Fruit fly (Drosophila melanogaster) whole organism, embryonic: ENCODE results near the gene Ccdc58.

Experiments
- Atf6 ChIP-seq: fragments of 200-800 bp; sonication (Bioruptor generic); IDR thresholded peaks from 2 replicates; pipeline ENCODE4 v1.3.6; 2022; ENCODE audit warnings: missing biosample characterization, missing genetic modification characterization
- B-H2 ChIP-seq: fragments of 200-800 bp; sonication (Bioruptor generic); optimal IDR thresholded peaks from 2 replicates; lab custom pipeline; 2018; ENCODE audit warnings: missing biosample characterization, mild to moderate bottlenecking, missing genetic modification characterization
- BEAF-32 ChIP-seq: fragments of 200-800 bp; sonication (Bioruptor generic); optimal IDR thresholded peaks from 3 replicates; lab custom pipeline; 2017; ENCODE audit warnings: missing biosample characterization, missing genetic modification characterization, mild to moderate bottlenecking, moderate library complexity, missing genetic modification reagents
- Bgb ChIP-seq: fragments of 200-800 bp; sonication (Bioruptor generic); IDR thresholded peaks from 2 replicates; pipeline ENCODE4 v1.3.6; 2022; ENCODE audit warnings: missing biosample characterization, missing genetic modification characterization; ENCODE audit not compliant: partially characterized antibody
- CG10462 ChIP-seq: fragments of 200-800 bp; sonication (Bioruptor generic); optimal IDR thresholded peaks from 2 replicates; lab custom pipeline; 2016; ENCODE audit warnings: missing biosample characterization, missing genetic modification characterization
- CG11504 ChIP-seq: fragments of 200-800 bp; sonication (Bioruptor generic); optimal IDR thresholded peaks from 3 replicates; lab custom pipeline; 2019; ENCODE audit warnings: missing biosample characterization, mild to moderate bottlenecking, missing genetic modification characterization, moderate library complexity
- CG11696 ChIP-seq: fragments of 200-800 bp; sonication (Bioruptor generic); IDR thresholded peaks from 2 replicates; pipeline ENCODE4 v1.3.6; 2022; ENCODE audit warnings: missing biosample characterization, missing genetic modification characterization
- CG13296 ChIP-seq: fragments of 200-800 bp; sonication (Bioruptor generic); optimal IDR thresholded peaks from 3 replicates; lab custom pipeline; 2018; ENCODE audit warnings: missing biosample characterization, mild to moderate bottlenecking, missing genetic modification characterization
- CG14014 ChIP-seq: fragments of 200-800 bp; sonication (Bioruptor generic); IDR thresholded peaks from 2 replicates; pipeline ENCODE4 v1.3.6; 2022; ENCODE audit warnings: missing biosample characterization, missing genetic modification characterization
- CG14441 ChIP-seq: fragments of 200-800 bp; sonication (Bioruptor generic); IDR thresholded peaks from 2 replicates; pipeline ENCODE4 v1.3.6; 2022; ENCODE audit warnings: missing biosample characterization, missing genetic modification characterization
- CG15011 ChIP-seq: fragments of 200-800 bp; sonication (Bioruptor generic); optimal IDR thresholded peaks from 3 replicates; lab custom pipeline; 2018; ENCODE audit warnings: missing biosample characterization, mild to moderate bottlenecking, missing genetic modification characterization
- CG17186 ChIP-seq: fragments of 200-800 bp; sonication (Bioruptor generic); optimal IDR thresholded peaks from 3 replicates; lab custom pipeline; 2017; ENCODE audit warnings: missing biosample characterization, missing genetic modification reagents, missing genetic modification characterization
- CG18619 ChIP-seq: fragments of 200-800 bp; sonication (Bioruptor generic); optimal IDR thresholded peaks from 3 replicates; lab custom pipeline; 2017; ENCODE audit warnings: missing biosample characterization, mild to moderate bottlenecking, missing genetic modification characterization
- CG31441 ChIP-seq: fragments of 200-800 bp; sonication (Bioruptor generic); IDR thresholded peaks from 2 replicates; pipeline ENCODE4 v1.3.6; 2022; ENCODE audit warnings: missing biosample characterization, missing genetic modification characterization
- CG32532 ChIP-seq: fragments of 200-800 bp; sonication (Bioruptor generic); IDR thresholded peaks from 2 replicates; pipeline ENCODE4 v1.3.6; 2022; ENCODE audit warnings: missing biosample characterization, missing genetic modification characterization
- CG34376 ChIP-seq: fragments of 200-800 bp; sonication (Bioruptor generic); optimal IDR thresholded peaks from 2 replicates; lab custom pipeline; 2018; ENCODE audit warnings: missing biosample characterization, mild to moderate bottlenecking, missing genetic modification characterization
- CG3995 ChIP-seq: fragments of 200-800 bp; sonication (Bioruptor generic); optimal IDR thresholded peaks from 3 replicates; lab custom pipeline; 2016; ENCODE audit warnings: missing biosample characterization, missing genetic modification characterization
- CG4404 ChIP-seq: fragments of 200-800 bp; sonication (Bioruptor generic); IDR thresholded peaks from 2 replicates; pipeline ENCODE4 v1.3.6; 2022; ENCODE audit warnings: missing biosample characterization, missing genetic modification characterization
- CG6791 ChIP-seq: fragments of 200-800 bp; sonication (Bioruptor generic); IDR thresholded peaks from 3 replicates; pipeline ENCODE4 v1.3.6; 2022; ENCODE audit warnings: missing biosample characterization, missing genetic modification characterization; ENCODE audit not compliant: partially characterized antibody
- Drgx ChIP-seq: fragments of 200-800 bp; sonication (Bioruptor generic); IDR thresholded peaks from 2 replicates; pipeline ENCODE4 v1.3.6; 2022; ENCODE audit warnings: missing biosample characterization, missing genetic modification characterization
- HHEX ChIP-seq: fragments of 200-800 bp; sonication (Bioruptor generic); optimal IDR thresholded peaks from 3 replicates; lab custom pipeline; 2017; ENCODE audit warnings: missing biosample characterization, mild to moderate bottlenecking, missing genetic modification characterization, missing genetic modification reagents
- Lpt ChIP-seq: fragments of >200 bp; optimal IDR thresholded peaks from 2 replicates; lab custom pipeline; 2018; ENCODE audit warnings: missing biosample characterization, missing genetic modification characterization
- Mrtf ChIP-seq: fragments of 200-800 bp; sonication (Bioruptor generic); IDR thresholded peaks from 3 replicates; pipeline ENCODE4 v1.3.6; 2022; ENCODE audit warnings: missing biosample characterization, missing genetic modification characterization
- Pdp1 ChIP-seq, 2 experiments: fragments of 200-800 bp; sonication (Bioruptor generic); optimal IDR thresholded peaks; 3 replicates each; lab custom pipeline; 2016; ENCODE audit warnings: missing biosample characterization in 2 of 2, missing genetic modification characterization in 2 of 2, mild to moderate bottlenecking in 1 of 2, moderate library complexity in 1 of 2
- Rfx ChIP-seq: fragments of 200-800 bp; sonication (Bioruptor generic); IDR thresholded peaks from 2 replicates; pipeline ENCODE4 v1.3.6; 2022; ENCODE audit warnings: missing biosample characterization, missing genetic modification characterization
- Ssrp ChIP-seq: fragments of 200-800 bp; sonication (Bioruptor generic); optimal IDR thresholded peaks from 2 replicates; lab custom pipeline; 2018; ENCODE audit warnings: missing biosample characterization, mild to moderate bottlenecking, missing genetic modification characterization, moderate library complexity
- Taf1 ChIP-seq: fragments of 200-800 bp; sonication (Bioruptor generic); IDR thresholded peaks from 2 replicates; pipeline ENCODE4 v1.3.6; 2022; ENCODE audit warnings: missing biosample characterization, missing genetic modification characterization
- bcd ChIP-seq: fragments of 200-800 bp; sonication (Bioruptor generic); optimal IDR thresholded peaks from 2 replicates; lab custom pipeline; 2017; ENCODE audit warnings: missing biosample characterization, mild to moderate bottlenecking, missing genetic modification characterization
- btn ChIP-seq: fragments of 200-800 bp; sonication (Bioruptor generic); optimal IDR thresholded peaks from 2 replicates; lab custom pipeline; 2016; ENCODE audit warnings: missing biosample characterization, missing genetic modification characterization
- da ChIP-seq: fragments of 200-800 bp; sonication (Bioruptor generic); optimal IDR thresholded peaks from 2 replicates; lab custom pipeline; 2016; ENCODE audit warnings: missing biosample characterization, missing genetic modification characterization
- dm ChIP-seq: fragments of 200-800 bp; sonication (Bioruptor generic); optimal IDR thresholded peaks from 3 replicates; lab custom pipeline; 2016; ENCODE audit warnings: missing biosample characterization, missing genetic modification characterization
- ems ChIP-seq: fragments of 200-800 bp; sonication (Bioruptor generic); optimal IDR thresholded peaks from 3 replicates; lab custom pipeline; 2016; ENCODE audit warnings: missing biosample characterization, missing genetic modification characterization
- gcm ChIP-seq: fragments of 200-800 bp; sonication (Bioruptor generic); optimal IDR thresholded peaks from 2 replicates; lab custom pipeline; 2019; ENCODE audit warnings: missing biosample characterization, mild to moderate bottlenecking, missing genetic modification characterization, moderate library complexity
- gem ChIP-seq: fragments of 200-800 bp; sonication (Bioruptor generic); optimal IDR thresholded peaks from 2 replicates; lab custom pipeline; 2019; ENCODE audit warnings: missing biosample characterization, mild to moderate bottlenecking, missing genetic modification characterization, moderate library complexity
- grau ChIP-seq: fragments of 200-800 bp; optimal IDR thresholded peaks from 3 replicates; lab custom pipeline; 2019; ENCODE audit warnings: missing biosample characterization, mild to moderate bottlenecking, missing genetic modification characterization, moderate library complexity
- grn ChIP-seq: fragments of 200-800 bp; sonication (Bioruptor generic); optimal IDR thresholded peaks from 3 replicates; lab custom pipeline; 2017; ENCODE audit warnings: missing biosample characterization, missing genetic modification characterization
- ind ChIP-seq: fragments of 200-800 bp; sonication (Bioruptor generic); optimal IDR thresholded peaks from 3 replicates; lab custom pipeline; 2016; ENCODE audit warnings: missing biosample characterization, missing genetic modification characterization
- kah ChIP-seq: fragments of 200-800 bp; sonication (Bioruptor generic); optimal IDR thresholded peaks from 2 replicates; lab custom pipeline; 2018; ENCODE audit warnings: missing biosample characterization, mild to moderate bottlenecking, missing genetic modification characterization
- ken ChIP-seq: fragments of 200-800 bp; sonication (Bioruptor generic); IDR thresholded peaks from 3 replicates; pipeline ENCODE4 v1.3.6; 2022; ENCODE audit warnings: missing biosample characterization, missing genetic modification characterization
- lbe ChIP-seq: fragments of 200-800 bp; sonication (Bioruptor generic); optimal IDR thresholded peaks from 2 replicates; lab custom pipeline; 2016; ENCODE audit warnings: missing biosample characterization, mild to moderate bottlenecking, missing genetic modification characterization
- mld ChIP-seq: fragments of 200-800 bp; sonication (Bioruptor generic); IDR thresholded peaks from 3 replicates; pipeline ENCODE4 v1.3.6; 2022; ENCODE audit warnings: missing biosample characterization, missing genetic modification characterization; ENCODE audit not compliant: partially characterized antibody
- prd ChIP-seq, 3 experiments: fragments of >200 bp in 2 of 3; fragments of 200-800 bp in 1 of 3; sonication (Bioruptor generic) in 1 of 3; optimal IDR thresholded peaks in 2 of 3; IDR thresholded peaks in 1 of 3; 2 replicates in 2 of 3; 3 replicates in 1 of 3; pipeline versions ENCODE4 v1.3.6 to Lab custom; 2017 to 2022; ENCODE audit warnings: missing biosample characterization in 1 of 3, missing genetic modification characterization in 1 of 3
- pum ChIP-seq: fragments of 200-800 bp; sonication (Bioruptor generic); optimal IDR thresholded peaks from 2 replicates; lab custom pipeline; 2016; ENCODE audit warnings: missing biosample characterization, missing genetic modification characterization
- run ChIP-seq: fragments of 200-800 bp; sonication (Bioruptor generic); optimal IDR thresholded peaks from 3 replicates; lab custom pipeline; 2018; ENCODE audit warnings: missing biosample characterization, mild to moderate bottlenecking, missing genetic modification characterization
- sr ChIP-seq: fragments of 200-800 bp; sonication (Bioruptor generic); IDR thresholded peaks from 3 replicates; pipeline ENCODE4 v1.3.6; 2022; ENCODE audit warnings: missing biosample characterization, missing genetic modification characterization
- tio ChIP-seq: fragments of 200-800 bp; sonication (Bioruptor generic); optimal IDR thresholded peaks from 2 replicates; lab custom pipeline; 2017; ENCODE audit warnings: missing biosample characterization, missing genetic modification characterization, inconsistent platforms
- twi ChIP-seq: fragments of 200-800 bp; optimal IDR thresholded peaks from 2 replicates; lab custom pipeline; 2019; ENCODE audit warnings: missing biosample characterization, mild to moderate bottlenecking, missing genetic modification characterization, moderate library complexity
- wdn ChIP-seq: fragments of 200-800 bp; sonication (Bioruptor generic); IDR thresholded peaks from 2 replicates; pipeline ENCODE4 v1.3.6; 2022; ENCODE audit warnings: missing biosample characterization, missing genetic modification characterization
- zen ChIP-seq: fragments of 200-800 bp; sonication (Bioruptor generic); optimal IDR thresholded peaks from 3 replicates; lab custom pipeline; 2018; ENCODE audit warnings: missing biosample characterization, mild to moderate bottlenecking, missing genetic modification characterization, moderate library complexity

The Ccdc58 gene

DNA sequence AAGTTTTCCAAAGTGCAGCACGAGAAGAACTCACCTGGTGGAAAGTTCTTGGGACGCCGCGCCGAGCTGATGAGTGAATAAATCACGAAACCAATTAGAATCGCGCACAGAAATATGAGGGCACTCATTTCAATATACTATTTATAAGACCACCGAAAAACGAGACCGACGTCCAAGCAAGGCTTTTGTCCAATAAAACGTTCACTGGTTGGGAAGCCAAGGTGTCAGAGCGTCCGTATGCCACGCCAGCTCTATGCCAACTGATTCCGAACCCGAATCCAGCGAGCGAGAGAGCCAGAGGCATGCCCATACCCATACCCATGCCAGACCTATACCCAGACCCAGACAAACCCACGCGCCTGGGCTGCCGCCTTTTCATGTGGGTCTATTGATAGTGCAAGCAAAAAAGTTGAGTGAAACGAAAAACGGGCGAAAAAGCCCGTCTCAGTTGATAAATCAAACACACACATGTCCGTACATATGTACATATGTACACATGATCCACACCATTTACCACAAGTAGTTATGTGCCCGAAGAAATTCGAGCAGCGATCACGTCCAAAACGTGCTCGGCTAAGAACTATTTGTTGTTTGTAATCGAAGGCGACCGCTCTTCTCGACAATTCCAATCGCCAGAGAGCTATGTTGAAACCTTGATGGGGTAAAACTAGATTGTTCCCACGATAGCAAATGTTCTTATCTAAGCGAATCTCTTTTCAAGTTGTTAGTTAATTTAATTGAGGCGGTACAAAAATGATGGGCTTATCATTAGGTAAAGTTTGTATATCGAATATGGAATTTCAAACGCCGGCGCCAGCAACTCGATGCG, 8.3 kb downstream of the Ccdc58 start, which contains the start of gene Cyp305a1 (continued):
- TF ChIP-seq Drgx (GFP tag; lab: Robert Waterston, UW) (no peak), BEAF-32 (GFP tag; lab: Kevin White, UChicago) (no peak), prd (optimal IDR thresholded peaks at IDR 0.05; lab: Kevin White, UChicago) (no peak), prd (GFP tag; IDR thresholded peaks at IDR 0.05; lab: Robert Waterston, UW) (no peak), ind (GFP tag; lab: Kevin White, UChicago) (no peak), Mrtf (GFP tag; lab: Robert Waterston, UW) (0 out of 3 replicates have a peak, but pooled peaks have one; percentile 28), grau (tag; lab: Kevin White, UChicago) (no peak), CG17186 (GFP tag; lab: Kevin White, UChicago) (no peak), lbe (GFP tag; lab: Kevin White, UChicago) (no peak), wdn (GFP tag; lab: Robert Waterston, UW) (no peak), CG18619 (GFP tag; lab: Kevin White, UChicago) (no peak), tio (GFP tag; lab: Kevin White, UChicago) (no peak), ems (GFP tag; lab: Kevin White, UChicago) (no peak), Bgb (GFP tag; lab: Robert Waterston, UW) (0 out of 2 replicates have a peak, but pooled peaks have one; percentile 13), Pdp1 (GFP tag; optimal IDR thresholded peaks at IDR 0.05; lab: Kevin White, UChicago) (no peak), HHEX (peak; percentile 30), CG32532 (GFP tag; lab: Robert Waterston, UW) (peak; percentile 10; the same call in 1 of the 2 replicates), zen (tag; lab: Kevin White, UChicago) (no peak), da (GFP tag; lab: Kevin White, UChicago) (no peak), pum (GFP tag; lab: Kevin White, UChicago) (no peak), ken (no peak), grn (GFP tag; lab: Kevin White, UChicago) (peak; percentile 56), CG10462 (GFP tag; lab: Kevin White, UChicago) (no peak), Lpt (GFP tag; lab: Kevin White, UChicago) (no peak), CG11504 (tag; lab: Kevin White, UChicago) (no peak), bcd (GFP tag; lab: Kevin White, UChicago) (no peak), CG14441 (GFP tag; lab: Robert Waterston, UW) (no peak), CG15011 (no peak), Atf6 (GFP tag; lab: Robert Waterston, UW) (no peak), CG11696 (GFP tag; lab: Robert Waterston, UW) (no peak), CG3995 (GFP tag; lab: Kevin White, UChicago) (no peak), CG14014 (GFP tag; lab: Robert Waterston, UW) (peak; percentile 18; the same call in 1 of the 2 replicates), CG6791 (GFP tag; lab: Robert Waterston, UW) (no peak), mld (GFP tag; lab: Robert Waterston, UW) (no peak), CG31441 (GFP tag; lab: Robert Waterston, UW) (no peak), dm (GFP tag; lab: Kevin White, UChicago) (no peak), run (tag; lab: Kevin White, UChicago) (no peak), B-H2 (peak; percentile 51), kah (GFP tag; lab: Kevin White, UChicago) (no peak), Taf1 (GFP tag; lab: Robert Waterston, UW) (no peak), CG4404 (GFP tag; lab: Robert Waterston, UW) (no peak), btn (no peak), sr (GFP tag; lab: Robert Waterston, UW) (peak; percentile 65; the same call in 2 of the 3 replicates), Ssrp (tag; lab: Kevin White, UChicago) (no peak), gem (tag; lab: Kevin White, UChicago) (no peak), twi (peak; percentile 31), Rfx (no peak), CG13296 (GFP tag; lab: Kevin White, UChicago) (peak; percentile 11), gcm (peak; percentile 78), CG34376 (peak; percentile 63)
